Worm (Caenorhabditis elegans) whole organism, midembryonic: Measurements from ENCODE around the gene C14C6.13.

Source experiments
- T22C8.4 ChIP-seq: fragments of 200-800 bp; sonication (Bioruptor generic); IDR thresholded peaks from 2 replicates; pipeline ENCODE4 v1.3.6; 2022; ENCODE audit warnings: missing genetic modification characterization, missing compliant biosample characterization
- cog-1 ChIP-seq: sonication (generic microtip); optimal IDR thresholded peaks from 2 replicates; lab custom pipeline; 2016; ENCODE audit warnings: missing genetic modification characterization, missing compliant biosample characterization
- flt-1 ChIP-seq: fragments of 200-800 bp; sonication (Bioruptor generic); IDR thresholded peaks from 2 replicates; pipeline ENCODE4 v1.3.6; 2022; ENCODE audit warnings: missing genetic modification characterization, missing compliant biosample characterization
- klf-2 ChIP-seq: fragments of 200-800 bp; sonication (Bioruptor generic); conservative IDR thresholded peaks from 2 replicates; pipeline ENCODE4 v1.3.6; 2022; ENCODE audit warnings: missing genetic modification reagents, missing genetic modification characterization, missing compliant biosample characterization
- med-1 ChIP-seq: sonication (generic microtip); optimal IDR thresholded peaks from 2 replicates; lab custom pipeline; 2017; ENCODE audit warnings: missing genetic modification characterization, mild to moderate bottlenecking, missing compliant biosample characterization, antibody characterized with exemption, missing genetic modification reagents; ENCODE audit not compliant: insufficient read depth
- ref-1 ChIP-seq: fragments of 200-800 bp; sonication (Bioruptor generic); conservative IDR thresholded peaks from 2 replicates; pipeline ENCODE4 v1.3.6; 2022; ENCODE audit warnings: missing genetic modification reagents, missing genetic modification characterization, missing compliant biosample characterization
- tab-1 ChIP-seq: fragments of 200-800 bp; sonication (Bioruptor generic); IDR thresholded peaks from 2 replicates; pipeline ENCODE4 v1.3.6; 2022; ENCODE audit warnings: missing genetic modification characterization, missing compliant biosample characterization
- ztf-23 ChIP-seq: fragments of 200-800 bp; sonication (Bioruptor generic); IDR thresholded peaks from 2 replicates; pipeline ENCODE4 v1.3.6; 2022; ENCODE audit warnings: missing genetic modification reagents, missing genetic modification characterization, missing compliant biosample characterization
- ztf-29 ChIP-seq: fragments of 200-800 bp; sonication (Bioruptor generic); IDR thresholded peaks from 2 replicates; pipeline ENCODE4 v1.3.6; 2022; ENCODE audit warnings: missing genetic modification reagents, missing genetic modification characterization, missing compliant biosample characterization

Gene C14C6.13

ce11 chrV:525040-525439 lies 49.5 kb downstream of the C14C6.13 start, which contains the start of gene R11G11.16:
R11G11.16 (minus strand) TSS chrV:525140.
- TF ChIP-seq T22C8.4 (GFP tag; lab: Robert Waterston, UW): no peak
- no peak for TF ChIP-seq klf-2
- no peak for TF ChIP-seq ztf-23 (GFP tag; lab: Robert Waterston, UW)
- no peak for TF ChIP-seq ref-1 (GFP tag; lab: Robert Waterston, UW)

- TF ChIP-seq flt-1: no peak
- no peak for TF ChIP-seq tab-1 (GFP tag; lab: Robert Waterston, UW)
- no peak for TF ChIP-seq ztf-29
- no peak for TF ChIP-seq cog-1 (tag; lab: Kevin White, UChicago)
- TF ChIP-seq ref-1 (GFP tag; lab: Robert Waterston, UW): no peak
- no peak for TF ChIP-seq med-1 (GFP tag; lab: Kevin White, UChicago)
- TF ChIP-seq T22C8.4 (GFP tag; lab: Robert Waterston, UW): no peak
- TF ChIP-seq klf-2: no peak
- TF ChIP-seq ztf-23 (GFP tag; lab: Robert Waterston, UW): no peak
Observed at ce11 chrV:524058-524457, 50.5 kb downstream of the C14C6.13 start, which contains the start of gene lipl-3. lipl-3 (minus strand) TSS chrV:524218.
